Fruit fly (Drosophila melanogaster) whole organism, embryonic: ENCODE data around the gene scat.

Source experiments
- Bdp1 ChIP-seq: fragments of 200-800 bp; sonication (Bioruptor generic); optimal IDR thresholded peaks from 3 replicates; lab custom pipeline; 2016; ENCODE audit warnings: missing biosample characterization, missing genetic modification characterization
- Blimp-1 ChIP-seq: fragments of 200-800 bp; sonication (Bioruptor generic); optimal IDR thresholded peaks from 3 replicates; lab custom pipeline; 2018; ENCODE audit warnings: missing biosample characterization, missing genetic modification characterization, mild to moderate bottlenecking, moderate library complexity, missing genetic modification reagents
- CG10209 ChIP-seq: fragments of 200-800 bp; sonication (Bioruptor generic); optimal IDR thresholded peaks from 3 replicates; lab custom pipeline; 2017; ENCODE audit warnings: missing biosample characterization, mild to moderate bottlenecking, missing genetic modification characterization, missing genetic modification reagents
- CG10321 ChIP-seq: fragments of 200-800 bp; sonication (Bioruptor generic); IDR thresholded peaks from 2 replicates; pipeline ENCODE4 v1.3.6; 2022; ENCODE audit warnings: missing biosample characterization, missing genetic modification characterization
- CG10543 ChIP-seq: fragments of 200-800 bp; sonication (Bioruptor generic); optimal IDR thresholded peaks from 3 replicates; lab custom pipeline; 2017; ENCODE audit warnings: missing biosample characterization, mild to moderate bottlenecking, missing genetic modification characterization, moderate library complexity
- CG1233 ChIP-seq: fragments of 200-800 bp; sonication (Bioruptor generic); optimal IDR thresholded peaks from 4 replicates; lab custom pipeline; 2018; ENCODE audit warnings: missing biosample characterization, mild to moderate bottlenecking, missing genetic modification characterization
- CG14014 ChIP-seq: fragments of 200-800 bp; sonication (Bioruptor generic); IDR thresholded peaks from 2 replicates; pipeline ENCODE4 v1.3.6; 2022; ENCODE audit warnings: missing biosample characterization, missing genetic modification characterization
- CG1832 ChIP-seq: fragments of 200-800 bp; sonication (Bioruptor generic); optimal IDR thresholded peaks from 2 replicates; lab custom pipeline; 2017; ENCODE audit warnings: missing biosample characterization, mild to moderate bottlenecking, missing genetic modification characterization, inconsistent platforms
- CG2120 ChIP-seq: fragments of 200-800 bp; sonication (Bioruptor generic); optimal IDR thresholded peaks from 3 replicates; lab custom pipeline; 2016; ENCODE audit warnings: missing biosample characterization, missing genetic modification characterization
- CG2678 ChIP-seq: fragments of 200-800 bp; sonication (Bioruptor generic); optimal IDR thresholded peaks from 3 replicates; lab custom pipeline; 2019; ENCODE audit warnings: missing biosample characterization, mild to moderate bottlenecking, missing genetic modification characterization, moderate library complexity
- CG34224 ChIP-seq: fragments of 200-800 bp; sonication (Bioruptor generic); IDR thresholded peaks from 3 replicates; pipeline ENCODE4 v1.3.6; 2022; ENCODE audit warnings: missing biosample characterization, missing genetic modification characterization; ENCODE audit not compliant: partially characterized antibody
- CG3995 ChIP-seq: fragments of 200-800 bp; sonication (Bioruptor generic); optimal IDR thresholded peaks from 3 replicates; lab custom pipeline; 2016; ENCODE audit warnings: missing biosample characterization, missing genetic modification characterization
- CG4424 ChIP-seq: fragments of 200-800 bp; sonication (Bioruptor generic); optimal IDR thresholded peaks from 3 replicates; lab custom pipeline; 2016; ENCODE audit warnings: missing biosample characterization, missing genetic modification characterization
- CG6254 ChIP-seq: fragments of 200-800 bp; sonication (Bioruptor generic); optimal IDR thresholded peaks from 3 replicates; lab custom pipeline; 2017; ENCODE audit warnings: mild to moderate bottlenecking, missing biosample characterization, missing genetic modification reagents, missing genetic modification characterization
- CG6813 ChIP-seq: fragments of 200-800 bp; sonication (Bioruptor generic); optimal IDR thresholded peaks from 2 replicates; lab custom pipeline; 2017; ENCODE audit warnings: missing biosample characterization, missing genetic modification characterization, mild to moderate bottlenecking, moderate library complexity, missing genetic modification reagents
- CG6854 ChIP-seq: fragments of 200-800 bp; sonication (Bioruptor generic); optimal IDR thresholded peaks from 3 replicates; lab custom pipeline; 2017; ENCODE audit warnings: missing biosample characterization, mild to moderate bottlenecking, missing genetic modification characterization
- CG7928 ChIP-seq: fragments of 200-800 bp; sonication (Bioruptor generic); optimal IDR thresholded peaks from 2 replicates; lab custom pipeline; 2017; ENCODE audit warnings: missing biosample characterization, mild to moderate bottlenecking, missing genetic modification characterization
- CG8478 ChIP-seq: fragments of >200 bp; optimal IDR thresholded peaks from 2 replicates; lab custom pipeline; 2018
- CG8944 ChIP-seq: fragments of 200-800 bp; sonication (Bioruptor generic); optimal IDR thresholded peaks from 3 replicates; lab custom pipeline; 2016; ENCODE audit warnings: missing biosample characterization, missing genetic modification characterization
- CG9727 ChIP-seq: fragments of 200-800 bp; sonication (Bioruptor generic); optimal IDR thresholded peaks from 3 replicates; lab custom pipeline; 2017; ENCODE audit warnings: missing biosample characterization, mild to moderate bottlenecking, missing genetic modification characterization
- Dbx ChIP-seq: fragments of 200-800 bp; sonication (Bioruptor generic); IDR thresholded peaks from 3 replicates; pipeline ENCODE4 v1.3.6; 2022; ENCODE audit warnings: missing biosample characterization, missing genetic modification characterization
- Dek ChIP-seq: fragments of 200-800 bp; sonication (Bioruptor generic); optimal IDR thresholded peaks from 3 replicates; lab custom pipeline; 2019; ENCODE audit warnings: missing biosample characterization, mild to moderate bottlenecking, missing genetic modification characterization, moderate library complexity
- Drgx ChIP-seq: fragments of 200-800 bp; sonication (Bioruptor generic); IDR thresholded peaks from 2 replicates; pipeline ENCODE4 v1.3.6; 2022; ENCODE audit warnings: missing biosample characterization, missing genetic modification characterization
- GATAe ChIP-seq: fragments of 200-800 bp; sonication (Bioruptor generic); conservative IDR thresholded peaks from 2 replicates; pipeline ENCODE4 v1.3.6; 2022; ENCODE audit warnings: missing biosample characterization, missing genetic modification characterization
- HLHmδ ChIP-seq: fragments of 200-800 bp; sonication (Bioruptor generic); optimal IDR thresholded peaks from 2 replicates; lab custom pipeline; 2018; ENCODE audit warnings: missing biosample characterization, mild to moderate bottlenecking, missing genetic modification characterization, moderate library complexity
- Hmr ChIP-seq: fragments of 200-800 bp; sonication (Bioruptor generic); optimal IDR thresholded peaks from 3 replicates; lab custom pipeline; 2017; ENCODE audit warnings: mild to moderate bottlenecking, missing biosample characterization, missing genetic modification reagents, missing genetic modification characterization
- Hmx ChIP-seq: fragments of 200-800 bp; sonication (Bioruptor generic); optimal IDR thresholded peaks from 2 replicates; lab custom pipeline; 2016; ENCODE audit warnings: missing biosample characterization, missing genetic modification characterization
- Hr39 ChIP-seq: fragments of >200 bp; optimal IDR thresholded peaks from 2 replicates; lab custom pipeline; 2017
- MBD-R2 ChIP-seq: fragments of 200-800 bp; sonication (Bioruptor generic); IDR thresholded peaks from 2 replicates; pipeline ENCODE4 v1.3.6; 2022; ENCODE audit warnings: missing biosample characterization, missing genetic modification characterization
- NC2α ChIP-seq: fragments of 200-800 bp; sonication (Bioruptor generic); optimal IDR thresholded peaks from 2 replicates; lab custom pipeline; 2016; ENCODE audit warnings: missing biosample characterization, missing genetic modification characterization
- Poxn ChIP-seq: fragments of 200-800 bp; sonication (Bioruptor generic); IDR thresholded peaks from 2 replicates; pipeline ENCODE4 v1.3.6; 2022; ENCODE audit warnings: missing biosample characterization, missing genetic modification characterization
- Ptx1 ChIP-seq: fragments of 200-800 bp; sonication (Bioruptor generic); IDR thresholded peaks from 2 replicates; pipeline ENCODE4 v1.3.6; 2022; ENCODE audit warnings: missing biosample characterization, missing genetic modification characterization
- Sox102F ChIP-seq: fragments of 200-800 bp; sonication (Bioruptor generic); optimal IDR thresholded peaks from 2 replicates; lab custom pipeline; 2018; ENCODE audit warnings: missing biosample characterization, mild to moderate bottlenecking, missing genetic modification characterization, moderate library complexity
- Xbp1 ChIP-seq: fragments of 200-800 bp; sonication (Bioruptor generic); optimal IDR thresholded peaks from 3 replicates; lab custom pipeline; 2016; ENCODE audit warnings: missing biosample characterization, mild to moderate bottlenecking, missing genetic modification characterization
- bcd ChIP-seq: fragments of 200-800 bp; sonication (Bioruptor generic); optimal IDR thresholded peaks from 2 replicates; lab custom pipeline; 2017; ENCODE audit warnings: missing biosample characterization, mild to moderate bottlenecking, missing genetic modification characterization
- btn ChIP-seq: fragments of 200-800 bp; sonication (Bioruptor generic); optimal IDR thresholded peaks from 2 replicates; lab custom pipeline; 2016; ENCODE audit warnings: missing biosample characterization, missing genetic modification characterization
- chn ChIP-seq: fragments of 200-800 bp; sonication (Bioruptor generic); optimal IDR thresholded peaks from 2 replicates; lab custom pipeline; 2016; ENCODE audit warnings: missing biosample characterization, missing genetic modification characterization
- cwo ChIP-seq: fragments of 200-800 bp; sonication (Bioruptor generic); optimal IDR thresholded peaks from 3 replicates; lab custom pipeline; 2017; ENCODE audit warnings: missing biosample characterization, missing genetic modification characterization, mild to moderate bottlenecking, moderate library complexity, missing genetic modification reagents
- dmrt99B ChIP-seq: fragments of 200-800 bp; sonication (Bioruptor generic); optimal IDR thresholded peaks from 2 replicates; lab custom pipeline; 2018; ENCODE audit warnings: missing biosample characterization, mild to moderate bottlenecking, missing genetic modification characterization, moderate library complexity
- gce ChIP-seq: fragments of 200-800 bp; sonication (Bioruptor generic); IDR thresholded peaks from 3 replicates; pipeline ENCODE4 v1.3.6; 2022; ENCODE audit warnings: missing biosample characterization, missing genetic modification characterization
- gem ChIP-seq: fragments of 200-800 bp; sonication (Bioruptor generic); optimal IDR thresholded peaks from 2 replicates; lab custom pipeline; 2019; ENCODE audit warnings: missing biosample characterization, mild to moderate bottlenecking, missing genetic modification characterization, moderate library complexity
- mld ChIP-seq: fragments of 200-800 bp; sonication (Bioruptor generic); IDR thresholded peaks from 3 replicates; pipeline ENCODE4 v1.3.6; 2022; ENCODE audit warnings: missing biosample characterization, missing genetic modification characterization; ENCODE audit not compliant: partially characterized antibody
- pho ChIP-seq: fragments of 200-800 bp; sonication (Bioruptor generic); optimal IDR thresholded peaks from 2 replicates; lab custom pipeline; 2016; ENCODE audit warnings: missing biosample characterization, missing genetic modification characterization
- psq ChIP-seq: fragments of 200-800 bp; sonication (Bioruptor generic); optimal IDR thresholded peaks from 2 replicates; lab custom pipeline; 2017; ENCODE audit warnings: missing biosample characterization, missing genetic modification characterization
- ro ChIP-seq: fragments of 200-800 bp; sonication (Bioruptor generic); IDR thresholded peaks from 2 replicates; pipeline ENCODE4 v1.3.6; 2022; ENCODE audit warnings: missing biosample characterization, missing genetic modification characterization
- row ChIP-seq: fragments of 200-800 bp; sonication (Bioruptor generic); IDR thresholded peaks from 3 replicates; pipeline ENCODE4 v1.3.6; 2022; ENCODE audit warnings: missing biosample characterization, missing genetic modification characterization
- run ChIP-seq: fragments of 200-800 bp; sonication (Bioruptor generic); optimal IDR thresholded peaks from 3 replicates; lab custom pipeline; 2018; ENCODE audit warnings: missing biosample characterization, mild to moderate bottlenecking, missing genetic modification characterization
- scrt ChIP-seq: fragments of 200-800 bp; sonication (Bioruptor generic); optimal IDR thresholded peaks from 2 replicates; lab custom pipeline; 2018; ENCODE audit warnings: missing biosample characterization, mild to moderate bottlenecking, missing genetic modification characterization, moderate library complexity
- shn ChIP-seq: fragments of 200-800 bp; sonication (Bioruptor generic); optimal IDR thresholded peaks from 3 replicates; lab custom pipeline; 2016; ENCODE audit warnings: missing biosample characterization, missing genetic modification characterization
- sob ChIP-seq: fragments of 200-800 bp; sonication (Bioruptor generic); IDR thresholded peaks from 2 replicates; pipeline ENCODE4 v1.3.6; 2022; ENCODE audit warnings: missing biosample characterization, missing genetic modification characterization
- tio ChIP-seq: fragments of 200-800 bp; sonication (Bioruptor generic); optimal IDR thresholded peaks from 2 replicates; lab custom pipeline; 2017; ENCODE audit warnings: missing biosample characterization, missing genetic modification characterization, inconsistent platforms
- trem ChIP-seq: fragments of 200-800 bp; optimal IDR thresholded peaks from 3 replicates; lab custom pipeline; 2019; ENCODE audit warnings: missing biosample characterization, mild to moderate bottlenecking, missing genetic modification characterization, moderate library complexity

scat gene

DNA sequence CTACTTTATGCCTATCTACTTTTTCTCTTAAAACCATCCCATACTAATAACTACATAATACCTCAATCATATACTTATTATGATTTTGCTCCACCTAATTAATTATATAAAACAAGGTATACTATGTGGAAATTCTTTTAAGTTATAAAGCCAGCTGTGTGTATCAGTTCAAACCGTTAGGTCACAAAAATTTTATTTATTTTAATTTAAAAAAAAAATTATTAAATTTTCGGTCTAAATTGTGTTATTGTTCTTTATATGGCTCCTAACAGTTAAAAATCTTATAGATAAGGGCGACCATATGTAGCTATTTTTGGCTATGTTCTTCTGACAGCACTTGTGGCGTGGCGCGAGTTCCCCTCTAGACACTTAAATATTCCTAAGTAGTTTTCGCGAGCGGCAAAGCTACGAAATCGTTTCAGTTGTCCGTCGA lies 43.9 kb upstream of the scat start, which contains the start of gene Aldh (continued):
- TF ChIP-seq Hmx (GFP tag; lab: Kevin White, UChicago) (no peak), dmrt99B (tag; lab: Kevin White, UChicago) (peak; percentile 31), scrt (GFP tag; lab: Kevin White, UChicago) (peak; percentile 12), CG3995 (GFP tag; lab: Kevin White, UChicago) (no peak), CG8944 (GFP tag; lab: Kevin White, UChicago) (no peak), CG8478 (lab: Kevin White, UChicago) (no peak), CG2678 (tag; lab: Kevin White, UChicago) (peak; percentile 75), CG10209 (GFP tag; lab: Kevin White, UChicago) (peak; percentile 37), Bdp1 (no peak), Hmr (peak; percentile 54), chn (GFP tag; lab: Kevin White, UChicago) (no peak), CG1233 (GFP tag; lab: Kevin White, UChicago) (peak; percentile 11), HLHmδ (GFP tag; lab: Kevin White, UChicago) (no peak), CG34224 (no peak), CG6813 (GFP tag; lab: Kevin White, UChicago) (no peak), Poxn (GFP tag; lab: Robert Waterston, UW) (no peak), bcd (peak; percentile 33), run (tag; lab: Kevin White, UChicago) (no peak), CG2120 (GFP tag; lab: Kevin White, UChicago) (peak; percentile 52), ro (no peak), sob (peak; percentile 40), Dek (tag; lab: Kevin White, UChicago) (peak; percentile 56), psq (no peak), CG7928 (GFP tag; lab: Kevin White, UChicago) (no peak), tio (GFP tag; lab: Kevin White, UChicago) (peak; percentile 7), btn (no peak), Blimp-1 (GFP tag; lab: Kevin White, UChicago) (no peak), CG6854 (GFP tag; lab: Kevin White, UChicago) (no peak), Dbx (GFP tag; lab: Robert Waterston, UW) (peak; percentile 63), CG9727 (GFP tag; lab: Kevin White, UChicago) (peak; percentile 21), NC2α (GFP tag; lab: Kevin White, UChicago) (no peak), mld (GFP tag; lab: Robert Waterston, UW) (no peak), row (GFP tag; lab: Robert Waterston, UW) (peak; percentile 76), cwo (peak; percentile 46), CG10321 (GFP tag; lab: Robert Waterston, UW) (no peak), Drgx (peak; percentile 65), Sox102F (GFP tag; lab: Kevin White, UChicago) (peak; percentile 7), trem (tag; lab: Kevin White, UChicago) (no peak), shn (GFP tag; lab: Kevin White, UChicago) (no peak), CG1832 (GFP tag; lab: Kevin White, UChicago) (no peak), Xbp1 (GFP tag; lab: Kevin White, UChicago) (peak; percentile 17), CG10543 (GFP tag; lab: Kevin White, UChicago) (peak; percentile 54), Hr39 (lab: Kevin White, UChicago) (no peak), CG14014 (GFP tag; lab: Robert Waterston, UW) (no peak), GATAe (peak; percentile 70), CG4424 (no peak), gce (no peak), pho (no peak), CG6254 (GFP tag; lab: Kevin White, UChicago) (no peak), gem (tag; lab: Kevin White, UChicago) (peak; percentile 63), Ptx1 (GFP tag; lab: Robert Waterston, UW) (peak; percentile 53; the same call in 1 of the 2 replicates), MBD-R2 (GFP tag; lab: Robert Waterston, UW) (no peak)
